Fruit fly (Drosophila melanogaster) whole organism, adult: Measurements from ENCODE around the gene CG11964.

Experiments
- CG1620 ChIP-seq: fragments of 200-800 bp; sonication (Bioruptor generic); optimal IDR thresholded peaks from 2 replicates; lab custom pipeline; 2016; ENCODE audit warnings: missing biosample characterization, missing genetic modification characterization
- CG7045 ChIP-seq: fragments of 200-800 bp; sonication (Bioruptor generic); optimal IDR thresholded peaks from 2 replicates; lab custom pipeline; 2017; ENCODE audit warnings: missing biosample characterization, mild to moderate bottlenecking, missing genetic modification characterization
- Clk ChIP-seq: fragments of 200-800 bp; sonication (Bioruptor generic); optimal IDR thresholded peaks from 2 replicates; lab custom pipeline; 2017; ENCODE audit warnings: missing biosample characterization, missing genetic modification characterization
- Mnt ChIP-seq: fragments of 200-800 bp; sonication (Bioruptor generic); optimal IDR thresholded peaks from 2 replicates; lab custom pipeline; 2016; ENCODE audit warnings: missing biosample characterization, mild to moderate bottlenecking, missing genetic modification characterization
- bab1 ChIP-seq: fragments of 200-800 bp; sonication (Bioruptor generic); optimal IDR thresholded peaks from 3 replicates; lab custom pipeline; 2019; ENCODE audit warnings: missing biosample characterization, mild to moderate bottlenecking, missing genetic modification characterization, moderate library complexity
- cnc ChIP-seq, 2 experiments: fragments of >200 bp; optimal IDR thresholded peaks; 2 replicates each; lab custom pipeline; 2017
- ovo ChIP-seq: fragments of 200-800 bp; sonication (Bioruptor generic); optimal IDR thresholded peaks from 2 replicates; lab custom pipeline; 2016; ENCODE audit warnings: missing biosample characterization, missing genetic modification characterization
- tj ChIP-seq: fragments of 200-800 bp; sonication (Bioruptor generic); optimal IDR thresholded peaks from 3 replicates; lab custom pipeline; 2017; ENCODE audit warnings: missing biosample characterization, mild to moderate bottlenecking, missing genetic modification characterization, moderate library complexity

dm6 chr3R:8960329-8960728 lies 15.5 kb upstream of the CG11964 start:
- TF ChIP-seq bab1 (no peak), ovo (no peak), CG1620 (GFP tag; lab: Kevin White, UChicago) (no peak), CG7045 (GFP tag; lab: Kevin White, UChicago) (no peak), Mnt (GFP tag; lab: Kevin White, UChicago) (no peak), Clk (GFP tag; lab: Kevin White, UChicago) (no peak), tj (GFP tag; lab: Kevin White, UChicago) (no peak), cnc (optimal IDR thresholded peaks at IDR 0.05; lab: Kevin White, UChicago) (no peak)
